Fruit fly (Drosophila melanogaster) whole organism, embryonic: Measurements from ENCODE around the gene CG9673.

Experiments used
- CG11504 ChIP-seq: fragments of 200-800 bp; sonication (Bioruptor generic); optimal IDR thresholded peaks from 3 replicates; lab custom pipeline; 2019; ENCODE audit warnings: missing biosample characterization, mild to moderate bottlenecking, missing genetic modification characterization, moderate library complexity
- CG11696 ChIP-seq: fragments of 200-800 bp; sonication (Bioruptor generic); IDR thresholded peaks from 2 replicates; pipeline ENCODE4 v1.3.6; 2022; ENCODE audit warnings: missing biosample characterization, missing genetic modification characterization
- CG12744 ChIP-seq: fragments of 200-800 bp; sonication (Bioruptor generic); optimal IDR thresholded peaks from 2 replicates; lab custom pipeline; 2016; ENCODE audit warnings: missing biosample characterization, missing genetic modification characterization
- CG13424 ChIP-seq: fragments of 200-800 bp; sonication (Bioruptor generic); optimal IDR thresholded peaks from 2 replicates; lab custom pipeline; 2019; ENCODE audit warnings: missing biosample characterization, mild to moderate bottlenecking, missing genetic modification characterization, moderate library complexity
- CG18262 ChIP-seq: fragments of 200-800 bp; optimal IDR thresholded peaks from 3 replicates; lab custom pipeline; 2019; ENCODE audit warnings: missing biosample characterization, mild to moderate bottlenecking, missing genetic modification characterization, moderate library complexity
- CG18599 ChIP-seq: fragments of 200-800 bp; sonication (Bioruptor generic); optimal IDR thresholded peaks from 3 replicates; lab custom pipeline; 2017; ENCODE audit warnings: missing biosample characterization, missing genetic modification characterization, mild to moderate bottlenecking, moderate library complexity, missing genetic modification reagents
- CG2678 ChIP-seq: fragments of 200-800 bp; sonication (Bioruptor generic); optimal IDR thresholded peaks from 3 replicates; lab custom pipeline; 2019; ENCODE audit warnings: missing biosample characterization, mild to moderate bottlenecking, missing genetic modification characterization, moderate library complexity
- CG30403 ChIP-seq: fragments of 200-800 bp; sonication (Bioruptor generic); optimal IDR thresholded peaks from 3 replicates; lab custom pipeline; 2016; ENCODE audit warnings: missing biosample characterization, missing genetic modification characterization
- CG3281 ChIP-seq: fragments of 200-800 bp; sonication (Bioruptor generic); optimal IDR thresholded peaks from 3 replicates; lab custom pipeline; 2017; ENCODE audit warnings: missing biosample characterization, mild to moderate bottlenecking, missing genetic modification characterization
- CG6791 ChIP-seq: fragments of 200-800 bp; sonication (Bioruptor generic); IDR thresholded peaks from 3 replicates; pipeline ENCODE4 v1.3.6; 2022; ENCODE audit warnings: missing biosample characterization, missing genetic modification characterization; ENCODE audit not compliant: partially characterized antibody
- CG7556 ChIP-seq: fragments of 200-800 bp; sonication (Bioruptor generic); optimal IDR thresholded peaks from 2 replicates; lab custom pipeline; 2017; ENCODE audit warnings: missing biosample characterization, mild to moderate bottlenecking, missing genetic modification characterization
- CoRest ChIP-seq: fragments of 200-800 bp; sonication (Bioruptor generic); optimal IDR thresholded peaks from 3 replicates; lab custom pipeline; 2018; ENCODE audit warnings: missing biosample characterization, mild to moderate bottlenecking, missing genetic modification characterization, moderate library complexity
- Fer1 ChIP-seq: fragments of 200-800 bp; sonication (Bioruptor generic); optimal IDR thresholded peaks from 2 replicates; lab custom pipeline; 2017; ENCODE audit warnings: missing biosample characterization, mild to moderate bottlenecking, missing genetic modification characterization
- Hr51 ChIP-seq, 2 experiments: fragments of 200-800 bp; sonication (Bioruptor generic); optimal IDR thresholded peaks; 2 replicates in 1 of 2; 3 replicates in 1 of 2; lab custom pipeline; 2016 to 2018; ENCODE audit warnings: missing biosample characterization in 2 of 2, missing genetic modification characterization in 2 of 2, mild to moderate bottlenecking in 1 of 2, moderate library complexity in 1 of 2
- Med ChIP-seq: fragments of 200-800 bp; sonication (Bioruptor generic); peaks from one replicate; lab custom pipeline; 2016; ENCODE audit warnings: missing biosample characterization, missing genetic modification characterization, mild to moderate bottlenecking, inconsistent platforms, moderate library complexity
- Meics ChIP-seq: fragments of 200-800 bp; sonication (Bioruptor generic); optimal IDR thresholded peaks from 2 replicates; lab custom pipeline; 2017; ENCODE audit warnings: missing biosample characterization, mild to moderate bottlenecking, missing genetic modification characterization
- PHDP ChIP-seq: fragments of 200-800 bp; sonication (Bioruptor generic); optimal IDR thresholded peaks from 3 replicates; lab custom pipeline; 2018; ENCODE audit warnings: missing biosample characterization, mild to moderate bottlenecking, missing genetic modification characterization, moderate library complexity
- Pdp1 ChIP-seq, 2 experiments: fragments of 200-800 bp; sonication (Bioruptor generic); optimal IDR thresholded peaks; 3 replicates each; lab custom pipeline; 2016; ENCODE audit warnings: missing biosample characterization in 2 of 2, missing genetic modification characterization in 2 of 2, mild to moderate bottlenecking in 1 of 2, moderate library complexity in 1 of 2
- Sox100B ChIP-seq: fragments of 200-800 bp; sonication (Bioruptor generic); optimal IDR thresholded peaks from 3 replicates; lab custom pipeline; 2018; ENCODE audit warnings: missing biosample characterization, mild to moderate bottlenecking, missing genetic modification characterization
- Sox102F ChIP-seq: fragments of 200-800 bp; sonication (Bioruptor generic); optimal IDR thresholded peaks from 2 replicates; lab custom pipeline; 2018; ENCODE audit warnings: missing biosample characterization, mild to moderate bottlenecking, missing genetic modification characterization, moderate library complexity
- bcd ChIP-seq: fragments of 200-800 bp; sonication (Bioruptor generic); optimal IDR thresholded peaks from 2 replicates; lab custom pipeline; 2017; ENCODE audit warnings: missing biosample characterization, mild to moderate bottlenecking, missing genetic modification characterization
- bigmax ChIP-seq: fragments of 200-800 bp; sonication (Bioruptor generic); optimal IDR thresholded peaks from 2 replicates; lab custom pipeline; 2018; ENCODE audit warnings: missing biosample characterization, mild to moderate bottlenecking, missing genetic modification characterization
- dmrt99B ChIP-seq: fragments of 200-800 bp; sonication (Bioruptor generic); optimal IDR thresholded peaks from 2 replicates; lab custom pipeline; 2018; ENCODE audit warnings: missing biosample characterization, mild to moderate bottlenecking, missing genetic modification characterization, moderate library complexity
- dysf ChIP-seq: fragments of 200-800 bp; sonication (Bioruptor generic); IDR thresholded peaks from 3 replicates; pipeline ENCODE4 v1.3.6; 2022; ENCODE audit warnings: missing biosample characterization, missing genetic modification characterization
- exex ChIP-seq: fragments of 200-800 bp; sonication (Bioruptor generic); optimal IDR thresholded peaks from 4 replicates; lab custom pipeline; 2018; ENCODE audit warnings: missing biosample characterization, mild to moderate bottlenecking, missing genetic modification characterization, moderate library complexity
- fd96Cb ChIP-seq: fragments of 200-800 bp; sonication (Bioruptor generic); optimal IDR thresholded peaks from 2 replicates; lab custom pipeline; 2018; ENCODE audit warnings: missing biosample characterization, mild to moderate bottlenecking, missing genetic modification characterization, moderate library complexity
- ftz-f1 ChIP-seq: fragments of 200-800 bp; sonication (Bioruptor generic); optimal IDR thresholded peaks from 2 replicates; lab custom pipeline; 2016; ENCODE audit warnings: missing biosample characterization, missing genetic modification characterization
- gcm ChIP-seq: fragments of 200-800 bp; sonication (Bioruptor generic); optimal IDR thresholded peaks from 2 replicates; lab custom pipeline; 2019; ENCODE audit warnings: missing biosample characterization, mild to moderate bottlenecking, missing genetic modification characterization, moderate library complexity
- gem ChIP-seq: fragments of 200-800 bp; sonication (Bioruptor generic); optimal IDR thresholded peaks from 2 replicates; lab custom pipeline; 2019; ENCODE audit warnings: missing biosample characterization, mild to moderate bottlenecking, missing genetic modification characterization, moderate library complexity
- gt ChIP-seq: fragments of 200-800 bp; sonication (Bioruptor generic); IDR thresholded peaks from 2 replicates; pipeline ENCODE4 v1.3.6; 2022; ENCODE audit warnings: missing biosample characterization, missing genetic modification characterization
- nmo ChIP-seq: fragments of 200-800 bp; sonication (Bioruptor generic); optimal IDR thresholded peaks from 2 replicates; lab custom pipeline; 2018; ENCODE audit warnings: missing biosample characterization, mild to moderate bottlenecking, missing genetic modification characterization, moderate library complexity
- org-1 ChIP-seq: fragments of 200-800 bp; sonication (Bioruptor generic); optimal IDR thresholded peaks from 2 replicates; lab custom pipeline; 2017; ENCODE audit warnings: missing biosample characterization, missing genetic modification characterization
- phol ChIP-seq: fragments of 200-800 bp; sonication (Bioruptor generic); optimal IDR thresholded peaks from 3 replicates; lab custom pipeline; 2018; ENCODE audit warnings: missing biosample characterization, mild to moderate bottlenecking, missing genetic modification characterization, moderate library complexity
- row ChIP-seq: fragments of 200-800 bp; sonication (Bioruptor generic); IDR thresholded peaks from 3 replicates; pipeline ENCODE4 v1.3.6; 2022; ENCODE audit warnings: missing biosample characterization, missing genetic modification characterization
- stc ChIP-seq: fragments of 200-800 bp; sonication (Bioruptor generic); IDR thresholded peaks from 2 replicates; pipeline ENCODE4 v1.3.6; 2022; ENCODE audit warnings: missing biosample characterization, missing genetic modification characterization
- zfh2 ChIP-seq: fragments of 200-800 bp; sonication (Bioruptor generic); optimal IDR thresholded peaks from 2 replicates; lab custom pipeline; 2016; ENCODE audit warnings: missing biosample characterization, missing genetic modification characterization

Gene CG9673

DNA sequence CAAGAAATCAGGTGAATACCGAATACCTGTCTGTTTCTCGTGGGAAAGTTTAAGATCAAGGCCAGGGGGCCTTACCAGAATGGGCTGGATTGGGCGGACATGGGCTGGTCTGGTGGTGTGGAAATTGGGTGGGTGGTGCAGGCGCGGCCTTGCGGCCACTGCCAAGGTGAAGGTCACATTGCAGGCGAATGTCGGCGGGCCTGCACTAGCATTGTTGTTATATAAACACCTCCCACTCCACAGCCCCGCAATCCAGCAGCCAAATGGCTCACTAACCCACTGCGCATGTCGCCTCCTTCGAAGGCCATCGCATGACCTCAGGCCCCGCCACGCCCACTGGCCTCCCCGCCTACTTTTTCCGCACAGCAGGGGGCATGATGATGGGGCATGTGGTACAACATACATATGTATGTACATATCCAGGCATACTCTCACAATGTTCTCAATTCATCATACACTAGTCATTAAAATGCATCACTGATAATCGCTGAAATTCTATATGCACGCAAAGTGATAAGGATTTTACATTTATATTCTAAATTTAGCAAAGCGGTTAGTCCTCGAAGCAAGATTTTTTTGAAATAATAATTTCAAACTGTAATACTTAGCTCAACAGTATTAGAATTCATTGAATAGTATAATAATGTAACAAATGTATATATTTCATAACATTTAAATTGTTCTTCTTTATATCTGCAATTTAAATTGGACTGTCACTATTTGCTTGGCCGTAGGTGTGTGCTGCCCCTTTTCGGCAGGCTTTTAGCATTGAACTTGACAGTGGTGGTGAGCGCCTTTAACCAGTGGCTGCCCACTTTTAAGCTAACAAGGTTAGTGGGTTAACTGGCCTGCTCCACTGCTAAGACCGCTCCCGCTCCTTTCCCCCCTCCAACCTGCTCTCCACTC lies 6.8 kb downstream of the CG9673 start (continued):
- 0 out of 3 replicates have a peak, but pooled peaks have one; percentile 13 for TF ChIP-seq row (GFP tag; lab: Robert Waterston, UW)
- TF ChIP-seq Sox100B (GFP tag; lab: Kevin White, UChicago) = peak; percentile 12
- TF ChIP-seq zfh2 (GFP tag; lab: Kevin White, UChicago) = no peak
- TF ChIP-seq CG2678 (tag; lab: Kevin White, UChicago) = peak; percentile 55
- TF ChIP-seq CoRest (tag; lab: Kevin White, UChicago) = peak; percentile 17
- peak; percentile 11 for TF ChIP-seq fd96Cb (tag; lab: Kevin White, UChicago)
- no peak for TF ChIP-seq exex (tag; lab: Kevin White, UChicago)
- TF ChIP-seq CG18262 (tag; lab: Kevin White, UChicago) = peak; percentile 37
- TF ChIP-seq bigmax (GFP tag; lab: Kevin White, UChicago) = no peak
- peak; percentile 1 for TF ChIP-seq CG13424 (tag; lab: Kevin White, UChicago)
- peak; percentile 8 for TF ChIP-seq org-1 (GFP tag; lab: Kevin White, UChicago)
- TF ChIP-seq CG6791 (GFP tag; lab: Robert Waterston, UW) = 0 out of 3 replicates have a peak, but pooled peaks have one; percentile 27
- no peak for TF ChIP-seq stc
- peak; percentile 11 for TF ChIP-seq bcd (GFP tag; lab: Kevin White, UChicago)
- TF ChIP-seq CG7556 (GFP tag; lab: Kevin White, UChicago) = peak; percentile 50
- TF ChIP-seq Pdp1 (GFP tag; optimal IDR thresholded peaks at IDR 0.05; lab: Kevin White, UChicago) = peak in 1 of 2 experiments; percentile 57
- peak; percentile 52 for TF ChIP-seq ftz-f1 (GFP tag; lab: Kevin White, UChicago)
- TF ChIP-seq CG3281 (GFP tag; lab: Kevin White, UChicago) = peak; percentile 24
- TF ChIP-seq Fer1 (GFP tag; lab: Kevin White, UChicago) = peak; percentile 21
- peak; percentile 40 for TF ChIP-seq Meics (GFP tag; lab: Kevin White, UChicago)
- no peak for TF ChIP-seq CG12744
- TF ChIP-seq gem (tag; lab: Kevin White, UChicago) = peak; percentile 49
- TF ChIP-seq CG30403 (GFP tag; lab: Kevin White, UChicago) = peak; percentile 7
- peak in 1 of 2 experiments; percentile 32 for TF ChIP-seq Hr51 (GFP tag; optimal IDR thresholded peaks at IDR 0.05; lab: Kevin White, UChicago)
- 0 out of 2 replicates have a peak, but pooled peaks have one; percentile 20 for TF ChIP-seq CG11696 (GFP tag; lab: Robert Waterston, UW)
- TF ChIP-seq gt (GFP tag; lab: Robert Waterston, UW) = no peak
- peak; percentile 2 for TF ChIP-seq phol (tag; lab: Kevin White, UChicago)
- TF ChIP-seq Sox102F (GFP tag; lab: Kevin White, UChicago) = peak; percentile 18
- peak; percentile 30 for TF ChIP-seq dmrt99B (tag; lab: Kevin White, UChicago)
- TF ChIP-seq CG18599 (GFP tag; lab: Kevin White, UChicago) = peak; percentile 40
- peak; percentile 15 for TF ChIP-seq PHDP
- TF ChIP-seq gcm (GFP tag; lab: Kevin White, UChicago) = no peak
- peak; percentile 53 for TF ChIP-seq Med (GFP tag; lab: Kevin White, UChicago)
- TF ChIP-seq dysf (GFP tag; lab: Robert Waterston, UW) = 0 out of 3 replicates have a peak, but pooled peaks have one; percentile 18
- TF ChIP-seq CG11504 (tag; lab: Kevin White, UChicago) = peak; percentile 55
- TF ChIP-seq nmo (GFP tag; lab: Kevin White, UChicago) = peak; percentile 21
